Worm (Caenorhabditis elegans): ENCODE results near the gene paf-2.

DNA sequence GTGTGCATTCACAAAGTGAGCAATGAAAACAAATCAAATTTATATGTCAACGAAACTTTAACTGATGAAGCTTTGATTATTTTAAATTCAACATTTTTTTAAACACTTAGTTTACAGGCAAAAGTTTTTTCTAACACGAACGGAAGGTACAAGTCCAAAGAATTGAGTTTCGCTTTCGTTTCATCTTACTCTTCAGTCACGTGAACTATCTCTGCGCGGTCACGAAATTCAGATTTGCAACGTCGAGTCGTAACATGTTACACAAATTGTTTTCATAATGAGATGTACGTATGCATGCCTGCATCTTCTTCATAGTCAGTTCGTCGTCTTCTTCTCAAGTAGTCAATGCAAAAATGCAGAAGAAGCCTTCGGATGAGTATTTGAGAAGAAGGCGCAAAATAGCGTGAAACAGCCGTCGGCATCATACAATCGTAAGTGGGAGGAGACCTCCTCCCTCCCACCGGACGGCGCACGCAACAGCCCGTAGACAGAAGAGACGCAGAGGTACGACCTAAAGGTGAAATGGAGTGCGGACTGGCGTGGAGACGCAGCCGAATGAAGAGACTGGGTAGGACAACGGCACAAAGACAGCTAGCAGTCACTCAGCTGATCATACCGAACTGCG, 32.1 kb downstream of the paf-2 start, which contains the start of gene coel-1:
- TF ChIP-seq lsy-2 (tag; optimal IDR thresholded peaks at IDR 0.05) = peak; percentile 36
- TF ChIP-seq unc-62 (GFP tag; optimal IDR thresholded peaks at IDR 0.05) = peak; percentile 67
- TF ChIP-seq snpc-4 (tag; optimal IDR thresholded peaks at IDR 0.05) = no peak
- TF ChIP-seq nhr-76 (tag; optimal IDR thresholded peaks at IDR 0.05) = no peak
- no peak for TF ChIP-seq mep-1 (tag; optimal IDR thresholded peaks at IDR 0.05)
- no peak for TF ChIP-seq nhr-12 (tag; optimal IDR thresholded peaks at IDR 0.05)
- no peak for TF ChIP-seq nhr-237 (tag; optimal IDR thresholded peaks at IDR 0.05)
- no peak for TF ChIP-seq M03D4.4 (tag; optimal IDR thresholded peaks at IDR 0.05)
- no peak for TF ChIP-seq ztf-11 (tag; optimal IDR thresholded peaks at IDR 0.05)

Measured in whole organism, mixed stage, embryonic.